Fruit fly (Drosophila melanogaster) whole organism: ENCODE measurements around the gene CG3430.

Experiments used
- CG8478 ChIP-seq: fragments of >200 bp; optimal IDR thresholded peaks from 2 replicates; lab custom pipeline; 2018; ENCODE audit warnings: inconsistent platforms
- Dll ChIP-seq: fragments of >200 bp; optimal IDR thresholded peaks from 2 replicates; lab custom pipeline; 2017
- EcR ChIP-seq, 2 experiments: fragments of >200 bp; optimal IDR thresholded peaks; 2 replicates each; lab custom pipeline; 2017; ENCODE audit warnings: missing biosample characterization in 2 of 2, missing genetic modification characterization in 2 of 2, missing genetic modification reagents in 2 of 2
- pan ChIP-seq: fragments of >200 bp; optimal IDR thresholded peaks from 2 replicates; lab custom pipeline; 2017
- psq ChIP-seq: fragments of >200 bp; optimal IDR thresholded peaks from 2 replicates; lab custom pipeline; 2017
- usp ChIP-seq: fragments of >200 bp; optimal IDR thresholded peaks from 2 replicates; lab custom pipeline; 2017; ENCODE audit warnings: missing biosample characterization, missing genetic modification characterization, mixed read lengths

CG3430 gene

dm6 chr2L:6956725-6957124 lies at the start of gene CG3430, which contains the start of gene CG13775:
Gene CG3430, plus strand, starts transcription at chr2L:6957008.
Gene CG13775, minus strand, starts transcription at chr2L:6956950.
- no peak for TF ChIP-seq usp
- no peak for TF ChIP-seq EcR (GFP tag; optimal IDR thresholded peaks at IDR 0.05; lab: Kevin White, UChicago)
- no peak for TF ChIP-seq pan (lab: Kevin White, UChicago)
- no peak for TF ChIP-seq psq
- no peak for TF ChIP-seq CG8478

DNA sequence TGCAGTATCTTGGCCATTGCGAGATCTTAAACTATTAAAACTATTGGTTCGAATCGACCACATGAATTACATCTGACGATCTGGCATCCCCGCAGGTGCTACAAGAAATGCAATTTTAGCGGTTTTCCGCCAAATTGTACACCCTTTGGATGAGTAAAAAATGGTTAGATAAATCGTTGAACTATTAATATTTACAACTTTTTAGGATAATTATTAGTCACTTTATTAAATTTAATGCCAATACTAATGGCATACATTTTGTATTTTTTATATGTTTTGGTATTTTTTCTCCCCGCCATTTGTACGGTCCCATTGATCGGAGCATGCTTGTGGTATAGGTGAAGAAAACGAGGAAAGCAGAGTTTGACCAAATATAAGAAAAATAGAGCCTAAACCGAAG lies 49.0 kb upstream of the CG3430 start, which contains the start of the genes Polr1F and Rat1:
Gene Polr1F (minus strand): TSS at position 84 of the 400 bp plus-strand sequence.
Gene Rat1 (plus strand): TSS at position 323 of the 400 bp plus-strand sequence.
- TF ChIP-seq CG8478 (no peak), EcR (GFP tag; optimal IDR thresholded peaks at IDR 0.05; lab: Kevin White, UChicago) (no peak), pan (lab: Kevin White, UChicago) (no peak), psq (no peak), usp (no peak), Dll (lab: Kevin White, UChicago) (no peak)

DNA sequence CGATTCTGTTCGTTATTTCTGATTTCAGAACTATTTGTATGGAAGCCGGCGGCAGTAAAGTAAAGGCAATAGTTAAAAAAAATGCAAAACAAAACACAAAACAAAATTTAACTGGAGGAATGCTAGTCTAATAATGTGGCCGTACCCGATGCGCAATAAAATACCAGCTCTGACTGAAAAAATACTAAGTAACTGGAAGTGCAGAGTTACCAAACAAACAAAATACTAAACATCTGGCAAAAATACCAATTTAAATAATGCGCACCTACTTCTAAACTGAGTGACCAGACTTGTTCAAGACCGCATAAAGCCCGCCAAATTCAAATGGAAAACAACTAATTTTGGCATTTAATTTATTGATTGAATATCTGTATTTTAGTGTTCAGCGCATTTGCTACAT lies 42.8 kb upstream of the CG3430 start, which contains the start of gene Wee1:
Gene Wee1 (minus strand): TSS at position 175 of the 400 bp plus-strand sequence.
- TF ChIP-seq usp (no peak), CG8478 (no peak), EcR (GFP tag; optimal IDR thresholded peaks at IDR 0.05; lab: Kevin White, UChicago) (no peak), Dll (lab: Kevin White, UChicago) (no peak), pan (lab: Kevin White, UChicago) (no peak), psq (no peak)

DNA sequence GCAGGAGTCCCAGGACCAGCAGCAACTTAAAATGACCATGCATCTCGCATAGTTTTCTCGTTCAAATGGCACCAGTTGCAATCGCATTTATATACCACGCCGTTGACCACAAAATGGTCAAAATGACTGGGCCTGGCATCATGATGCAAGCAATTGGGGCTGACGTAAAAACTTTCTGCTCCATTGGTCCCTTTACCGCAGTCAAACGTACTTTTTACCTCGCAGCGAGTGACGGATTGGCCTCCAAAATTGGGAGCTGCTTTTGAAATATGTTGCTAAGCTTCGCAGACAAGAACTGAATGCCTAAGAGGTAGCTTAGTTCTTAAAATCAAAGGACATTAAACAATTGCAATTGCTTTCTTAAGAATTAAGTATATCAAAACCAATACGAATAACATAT lies 40.5 kb upstream of the CG3430 start, which contains the start of gene CG32829:
Gene CG32829 (minus strand): TSS at position 101 of the 400 bp plus-strand sequence.
- TF ChIP-seq usp = no peak
- no peak for TF ChIP-seq CG8478
- no peak for TF ChIP-seq Dll (lab: Kevin White, UChicago)
- TF ChIP-seq psq = no peak
- no peak for TF ChIP-seq pan (lab: Kevin White, UChicago)
- TF ChIP-seq EcR (GFP tag; optimal IDR thresholded peaks at IDR 0.05; lab: Kevin White, UChicago) = no peak

DNA sequence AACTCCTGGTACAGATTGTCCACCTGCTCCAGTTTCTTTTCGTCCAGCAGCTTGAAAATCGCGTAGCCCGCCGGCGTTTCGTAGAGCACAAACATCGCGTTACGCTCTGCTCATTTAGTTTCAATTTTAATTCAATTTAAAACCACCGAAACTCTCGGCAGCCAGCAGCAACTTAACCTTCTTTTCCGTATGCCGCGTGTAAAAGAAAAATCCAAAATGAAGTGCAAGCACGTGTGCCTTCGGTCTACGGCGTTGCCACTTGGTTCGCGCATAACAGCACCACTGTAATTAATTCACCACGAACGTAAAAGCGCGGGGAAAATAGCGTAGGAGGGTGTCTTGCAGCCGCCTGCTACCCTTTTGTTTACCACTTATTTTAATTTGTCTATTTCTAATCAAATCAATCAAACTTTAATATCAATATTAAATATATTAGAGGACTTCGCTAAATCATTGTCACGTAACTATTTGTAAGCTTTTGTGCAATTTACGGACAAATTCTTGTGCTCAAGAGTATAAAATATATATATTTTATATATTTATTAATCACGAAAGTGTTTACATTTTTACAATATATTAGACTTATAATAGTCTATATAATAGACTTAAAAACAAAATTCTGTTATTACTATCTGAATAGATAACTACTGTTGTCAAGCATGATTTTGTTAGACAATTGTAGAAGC lies 38.1 kb upstream of the CG3430 start, which contains the start of gene nop5:
Gene nop5 (minus strand): TSS at position 227 of the 686 bp plus-strand sequence.
- no peak for TF ChIP-seq EcR (GFP tag; optimal IDR thresholded peaks at IDR 0.05; lab: Kevin White, UChicago)
- no peak for TF ChIP-seq Dll (lab: Kevin White, UChicago)
- TF ChIP-seq usp = no peak
- TF ChIP-seq pan (lab: Kevin White, UChicago) = peak; percentile 97
- TF ChIP-seq psq = no peak
- no peak for TF ChIP-seq CG8478

DNA sequence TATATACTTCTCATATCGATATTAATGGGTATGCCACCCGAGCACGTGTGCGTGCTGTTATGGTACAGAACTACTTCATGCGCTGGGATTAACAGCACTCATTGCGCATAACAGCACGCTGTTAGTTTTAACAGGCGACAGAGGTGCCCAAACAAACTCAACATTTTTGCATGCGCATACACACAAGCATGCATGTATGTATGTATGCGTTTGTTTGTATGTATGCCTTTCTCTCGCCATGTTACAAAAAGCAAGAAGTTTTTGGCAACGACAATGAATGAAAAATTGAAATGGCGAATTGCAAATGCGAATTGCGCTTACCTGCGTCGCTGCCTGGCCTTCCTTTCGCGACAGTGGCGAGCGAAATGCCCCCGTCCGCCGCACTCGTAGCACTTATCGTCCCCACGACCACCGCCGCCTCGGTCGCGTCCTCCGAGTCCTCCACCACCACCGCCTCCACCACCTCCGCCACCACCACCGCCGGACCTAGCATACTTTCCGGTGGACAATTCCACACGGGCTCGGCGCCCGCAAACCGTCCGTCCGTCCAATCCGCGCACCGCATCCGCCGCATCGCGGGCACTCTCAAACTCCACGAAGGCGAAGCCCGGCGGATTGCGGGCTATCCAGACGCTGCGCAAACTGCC lies 37.5 kb upstream of the CG3430 start:
- TF ChIP-seq psq (no peak), usp (no peak), EcR (GFP tag; optimal IDR thresholded peaks at IDR 0.05; lab: Kevin White, UChicago) (no peak), Dll (lab: Kevin White, UChicago) (no peak), CG8478 (no peak), pan (lab: Kevin White, UChicago) (no peak)

dm6 chr2L:6919850-6920660 lies 36.8 kb upstream of the CG3430 start, which contains the start of gene x16:
Gene x16, minus strand, starts transcription at chr2L:6920210.
- TF ChIP-seq EcR (GFP tag; optimal IDR thresholded peaks at IDR 0.05; lab: Kevin White, UChicago) = no peak

DNA sequence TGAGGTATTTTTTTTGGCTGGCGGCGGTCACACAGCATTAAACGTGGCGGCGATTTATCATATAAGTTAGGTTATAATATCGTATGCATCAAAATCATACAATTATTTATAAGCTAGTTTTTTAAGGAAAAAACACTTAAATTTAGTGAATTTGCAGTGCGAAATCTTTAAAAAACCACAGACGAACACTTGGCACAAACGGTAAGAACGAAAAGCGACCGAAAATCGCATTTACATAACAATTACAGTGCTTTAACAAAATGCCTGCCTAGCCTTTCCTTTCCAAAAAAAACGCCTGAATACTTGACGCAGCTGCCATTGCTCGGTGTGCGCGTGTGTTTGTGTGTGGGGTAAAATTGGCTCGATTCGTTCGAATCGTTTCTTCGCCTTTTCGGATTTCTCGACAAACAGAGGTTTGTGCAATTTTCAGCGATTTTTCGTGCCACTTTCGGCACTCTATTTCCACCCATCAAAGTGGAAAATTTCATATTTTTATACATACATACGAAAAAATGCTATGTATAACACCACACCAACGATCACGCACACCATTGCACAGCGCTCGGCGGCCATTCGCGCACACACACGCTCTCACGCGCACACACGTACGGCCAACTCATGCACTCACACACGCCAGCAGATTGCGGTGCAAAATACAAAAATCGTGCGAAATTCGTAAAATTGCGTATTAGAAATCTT lies 36.0 kb upstream of the CG3430 start, which contains the start of gene Hrb27C:
Gene Hrb27C (plus strand): TSS at position 44 of the 699 bp plus-strand sequence.
- TF ChIP-seq CG8478 (peak; percentile 33), Dll (lab: Kevin White, UChicago) (no peak)

- TF ChIP-seq usp = no peak
- no peak for TF ChIP-seq psq
- no peak for TF ChIP-seq pan (lab: Kevin White, UChicago)
- no peak for TF ChIP-seq EcR (GFP tag; optimal IDR thresholded peaks at IDR 0.05; lab: Kevin White, UChicago)
- no peak for TF ChIP-seq Dll (lab: Kevin White, UChicago)
- no peak for TF ChIP-seq CG8478
Measured at dm6 chr2L:6921360-6922090, 35.3 kb upstream of the CG3430 start.

dm6 chr2L:6922091-6922753 lies 34.6 kb upstream of the CG3430 start:
- TF ChIP-seq usp (no peak), EcR (GFP tag; optimal IDR thresholded peaks at IDR 0.05; lab: Kevin White, UChicago) (no peak), pan (lab: Kevin White, UChicago) (no peak)

DNA sequence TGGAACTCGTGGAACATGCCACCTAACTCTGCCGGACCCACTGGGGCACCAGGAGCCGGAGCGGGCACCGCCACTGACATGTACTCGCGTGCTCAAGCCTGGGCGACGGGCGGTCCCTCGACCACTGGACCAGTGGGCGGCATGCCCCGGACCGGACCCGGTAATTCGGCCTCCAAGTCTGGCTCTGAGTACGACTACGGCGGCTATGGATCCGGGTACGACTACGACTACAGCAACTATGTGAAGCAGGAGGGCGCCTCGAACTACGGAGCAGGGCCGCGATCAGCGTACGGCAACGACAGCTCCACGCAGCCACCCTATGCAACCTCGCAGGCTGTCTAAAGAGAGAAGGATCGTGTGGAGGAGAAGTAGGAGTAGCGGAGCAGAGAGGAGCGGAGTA lies 31.7 kb upstream of the CG3430 start:
- TF ChIP-seq usp (no peak), psq (no peak)
